Fruit fly (Drosophila melanogaster) whole organism, embryonic: ENCODE measurements around the gene htl.

Source experiments
- Atf6 ChIP-seq: fragments of 200-800 bp; sonication (Bioruptor generic); IDR thresholded peaks from 2 replicates; pipeline ENCODE4 v1.3.6; 2022; ENCODE audit warnings: missing biosample characterization, missing genetic modification characterization
- Blimp-1 ChIP-seq: fragments of 200-800 bp; sonication (Bioruptor generic); optimal IDR thresholded peaks from 3 replicates; lab custom pipeline; 2018; ENCODE audit warnings: missing biosample characterization, missing genetic modification characterization, mild to moderate bottlenecking, moderate library complexity, missing genetic modification reagents
- CG10274 ChIP-seq: fragments of 200-800 bp; sonication (Bioruptor generic); optimal IDR thresholded peaks from 3 replicates; lab custom pipeline; 2017; ENCODE audit warnings: missing biosample characterization, mild to moderate bottlenecking, missing genetic modification characterization
- CG12769 ChIP-seq: fragments of 200-800 bp; sonication (Bioruptor generic); optimal IDR thresholded peaks from 2 replicates; lab custom pipeline; 2019; ENCODE audit warnings: missing biosample characterization, mild to moderate bottlenecking, missing genetic modification characterization, moderate library complexity
- CG15601 ChIP-seq: fragments of 200-800 bp; sonication (Bioruptor generic); optimal IDR thresholded peaks from 3 replicates; lab custom pipeline; 2019; ENCODE audit warnings: missing biosample characterization, mild to moderate bottlenecking, missing genetic modification characterization, moderate library complexity
- CG2875 ChIP-seq: fragments of 200-800 bp; sonication (Bioruptor generic); optimal IDR thresholded peaks from 2 replicates; lab custom pipeline; 2017; ENCODE audit warnings: missing biosample characterization, mild to moderate bottlenecking, missing genetic modification characterization, missing genetic modification reagents
- CG30431 ChIP-seq: fragments of 200-800 bp; sonication (Bioruptor generic); optimal IDR thresholded peaks from 2 replicates; lab custom pipeline; 2017; ENCODE audit warnings: missing biosample characterization, missing genetic modification characterization
- CG3163 ChIP-seq: fragments of 200-800 bp; sonication (Bioruptor generic); optimal IDR thresholded peaks from 3 replicates; lab custom pipeline; 2016; ENCODE audit warnings: missing biosample characterization, missing genetic modification characterization
- CG34376 ChIP-seq: fragments of 200-800 bp; sonication (Bioruptor generic); optimal IDR thresholded peaks from 2 replicates; lab custom pipeline; 2018; ENCODE audit warnings: missing biosample characterization, mild to moderate bottlenecking, missing genetic modification characterization
- CG5180 ChIP-seq: fragments of 200-800 bp; sonication (Bioruptor generic); optimal IDR thresholded peaks from 3 replicates; lab custom pipeline; 2017; ENCODE audit warnings: missing biosample characterization, missing genetic modification characterization, mild to moderate bottlenecking, moderate library complexity, missing genetic modification reagents
- CG6791 ChIP-seq: fragments of 200-800 bp; sonication (Bioruptor generic); IDR thresholded peaks from 3 replicates; pipeline ENCODE4 v1.3.6; 2022; ENCODE audit warnings: missing biosample characterization, missing genetic modification characterization; ENCODE audit not compliant: partially characterized antibody
- CG7357 ChIP-seq: fragments of 200-800 bp; sonication (Bioruptor generic); IDR thresholded peaks from 3 replicates; pipeline ENCODE4 v1.3.6; 2022; ENCODE audit warnings: missing biosample characterization, missing genetic modification characterization
- CG7556 ChIP-seq: fragments of 200-800 bp; sonication (Bioruptor generic); optimal IDR thresholded peaks from 2 replicates; lab custom pipeline; 2017; ENCODE audit warnings: missing biosample characterization, mild to moderate bottlenecking, missing genetic modification characterization
- CG8944 ChIP-seq: fragments of 200-800 bp; sonication (Bioruptor generic); optimal IDR thresholded peaks from 3 replicates; lab custom pipeline; 2016; ENCODE audit warnings: missing biosample characterization, missing genetic modification characterization
- CG9437 ChIP-seq: fragments of 200-800 bp; sonication (Bioruptor generic); optimal IDR thresholded peaks from 2 replicates; lab custom pipeline; 2018; ENCODE audit warnings: missing biosample characterization, mild to moderate bottlenecking, missing genetic modification characterization
- CG9797 ChIP-seq: fragments of 200-800 bp; sonication (Bioruptor generic); optimal IDR thresholded peaks from 3 replicates; lab custom pipeline; 2018; ENCODE audit warnings: missing biosample characterization, mild to moderate bottlenecking, missing genetic modification characterization
- D ChIP-seq, 2 experiments: fragments of 200-800 bp in 1 of 2; fragments of >200 bp in 1 of 2; sonication (Bioruptor generic) in 1 of 2; optimal IDR thresholded peaks; 2 replicates in 1 of 2; 3 replicates in 1 of 2; lab custom pipeline; 2017; ENCODE audit warnings: mild to moderate bottlenecking in 1 of 2, missing biosample characterization in 1 of 2, missing genetic modification characterization in 1 of 2, missing genetic modification reagents in 1 of 2
- D19A ChIP-seq: fragments of 200-800 bp; optimal IDR thresholded peaks from 3 replicates; lab custom pipeline; 2019; ENCODE audit warnings: missing biosample characterization, mild to moderate bottlenecking, missing genetic modification characterization, moderate library complexity
- Dref ChIP-seq: fragments of 200-800 bp; sonication (Bioruptor generic); IDR thresholded peaks from 2 replicates; pipeline ENCODE4 v1.3.6; 2022; ENCODE audit warnings: missing biosample characterization, missing genetic modification characterization
- H15 ChIP-seq: fragments of 200-800 bp; sonication (Bioruptor generic); IDR thresholded peaks from 3 replicates; pipeline ENCODE4 v1.3.6; 2022; ENCODE audit warnings: missing biosample characterization, missing genetic modification characterization
- Kr ChIP-seq: fragments of 200-800 bp; sonication (Bioruptor generic); optimal IDR thresholded peaks from 2 replicates; lab custom pipeline; 2017; ENCODE audit warnings: missing biosample characterization, mild to moderate bottlenecking, missing genetic modification characterization
- Lpt ChIP-seq: fragments of >200 bp; optimal IDR thresholded peaks from 2 replicates; lab custom pipeline; 2018; ENCODE audit warnings: missing biosample characterization, missing genetic modification characterization
- Pdp1 ChIP-seq, 2 experiments: fragments of 200-800 bp; sonication (Bioruptor generic); optimal IDR thresholded peaks; 3 replicates each; lab custom pipeline; 2016; ENCODE audit warnings: missing biosample characterization in 2 of 2, missing genetic modification characterization in 2 of 2, mild to moderate bottlenecking in 1 of 2, moderate library complexity in 1 of 2
- cg ChIP-seq: fragments of 200-800 bp; sonication (Bioruptor generic); optimal IDR thresholded peaks from 3 replicates; lab custom pipeline; 2019; ENCODE audit warnings: missing biosample characterization, mild to moderate bottlenecking, missing genetic modification characterization, moderate library complexity
- chinmo ChIP-seq: fragments of 200-800 bp; sonication (Bioruptor generic); IDR thresholded peaks from 4 replicates; pipeline ENCODE4 v1.3.6; 2022; ENCODE audit warnings: missing biosample characterization, missing genetic modification characterization; ENCODE audit not compliant: partially characterized antibody
- dmrt11E ChIP-seq: fragments of 200-800 bp; sonication (Bioruptor generic); optimal IDR thresholded peaks from 3 replicates; lab custom pipeline; 2018; ENCODE audit warnings: missing biosample characterization, mild to moderate bottlenecking, missing genetic modification characterization, moderate library complexity
- gcm ChIP-seq: fragments of 200-800 bp; sonication (Bioruptor generic); optimal IDR thresholded peaks from 2 replicates; lab custom pipeline; 2019; ENCODE audit warnings: missing biosample characterization, mild to moderate bottlenecking, missing genetic modification characterization, moderate library complexity
- onecut ChIP-seq: fragments of 200-800 bp; sonication (Bioruptor generic); IDR thresholded peaks from 2 replicates; pipeline ENCODE4 v1.3.6; 2022; ENCODE audit warnings: missing biosample characterization, missing genetic modification characterization
- otp ChIP-seq: fragments of 200-800 bp; sonication (Bioruptor generic); IDR thresholded peaks from 3 replicates; pipeline ENCODE4, ENCODE4 v1.3.6; 2022; ENCODE audit warnings: missing biosample characterization, missing genetic modification characterization
- pfk ChIP-seq: fragments of 200-800 bp; sonication (Bioruptor generic); optimal IDR thresholded peaks from 2 replicates; lab custom pipeline; 2018; ENCODE audit warnings: missing biosample characterization, mild to moderate bottlenecking, missing genetic modification characterization, moderate library complexity
- pita ChIP-seq: fragments of 200-800 bp; sonication (Bioruptor generic); optimal IDR thresholded peaks from 2 replicates; lab custom pipeline; 2017; ENCODE audit warnings: missing biosample characterization, mild to moderate bottlenecking, missing genetic modification characterization
- ranshi ChIP-seq: fragments of 200-800 bp; sonication (Bioruptor generic); IDR thresholded peaks from 2 replicates; pipeline ENCODE4 v1.3.6; 2022; ENCODE audit warnings: missing biosample characterization, missing genetic modification characterization
- ro ChIP-seq: fragments of 200-800 bp; sonication (Bioruptor generic); IDR thresholded peaks from 2 replicates; pipeline ENCODE4 v1.3.6; 2022; ENCODE audit warnings: missing biosample characterization, missing genetic modification characterization
- sens-2 ChIP-seq: fragments of 200-800 bp; sonication (Bioruptor generic); IDR thresholded peaks from 2 replicates; pipeline ENCODE4 v1.3.6; 2022; ENCODE audit warnings: missing biosample characterization, missing genetic modification characterization
- sna ChIP-seq: fragments of 200-800 bp; sonication (Bioruptor generic); IDR thresholded peaks from 2 replicates; pipeline ENCODE4 v1.3.6; 2022; ENCODE audit warnings: missing biosample characterization, missing genetic modification characterization; ENCODE audit not compliant: partially characterized antibody
- unpg ChIP-seq: fragments of 200-800 bp; sonication (Bioruptor generic); optimal IDR thresholded peaks from 3 replicates; lab custom pipeline; 2018; ENCODE audit warnings: missing biosample characterization, mild to moderate bottlenecking, missing genetic modification characterization, moderate library complexity
- vvl ChIP-seq: fragments of 200-800 bp; sonication (Bioruptor generic); IDR thresholded peaks from 2 replicates; pipeline ENCODE4 v1.3.6; 2022; ENCODE audit warnings: missing biosample characterization, missing genetic modification characterization
- z ChIP-seq: fragments of 200-800 bp; sonication (Bioruptor generic); IDR thresholded peaks from 3 replicates; pipeline ENCODE4 v1.3.6; 2022; ENCODE audit warnings: missing biosample characterization, missing genetic modification characterization

The htl gene

DNA sequence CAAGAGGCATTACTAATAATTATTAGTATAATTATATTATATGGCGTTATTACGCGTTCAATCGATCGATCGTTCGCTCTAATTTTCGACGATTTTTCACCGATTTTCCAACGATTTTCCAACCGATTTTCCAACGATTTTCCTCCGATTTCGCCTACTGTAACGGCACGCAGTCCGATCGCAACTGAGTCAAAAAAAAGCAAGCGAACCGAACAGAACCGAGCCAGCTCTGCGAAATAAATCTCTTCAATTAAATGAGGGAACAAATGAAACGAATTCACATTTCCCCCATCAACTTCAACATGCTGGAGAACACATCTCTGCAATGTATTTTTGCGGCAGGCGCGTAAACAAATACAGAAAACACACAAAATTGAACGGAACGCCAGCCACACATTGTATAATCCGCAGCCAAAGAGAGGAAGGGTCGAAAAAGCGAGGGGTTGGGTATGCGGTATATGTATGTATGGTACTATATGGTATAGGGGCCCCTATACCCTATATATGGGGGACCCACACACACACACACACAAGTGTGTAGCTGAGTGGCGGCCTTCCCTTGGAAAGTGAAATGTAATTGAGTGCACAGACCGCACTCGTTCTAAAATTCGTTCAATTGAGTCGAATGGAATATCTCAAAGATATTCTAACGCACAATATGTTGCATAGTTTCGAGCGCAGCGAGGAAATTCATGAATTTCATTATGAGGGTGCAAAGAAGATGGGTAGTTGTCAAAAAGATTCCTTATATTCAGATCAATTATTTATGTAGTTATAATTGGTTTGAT is at the start of gene htl (continued):
- no peak for TF ChIP-seq sens-2 (GFP tag; lab: Robert Waterston, UW)
- TF ChIP-seq gcm (GFP tag; lab: Kevin White, UChicago) = peak; percentile 98
- peak; percentile 60 for TF ChIP-seq CG3163 (GFP tag; lab: Kevin White, UChicago)
- no peak for TF ChIP-seq ro (GFP tag; lab: Robert Waterston, UW)
- TF ChIP-seq chinmo (GFP tag; lab: Robert Waterston, UW) = peak; percentile 90; the same call in 3 of the 4 replicates
- TF ChIP-seq CG30431 (GFP tag; lab: Kevin White, UChicago) = no peak
- no peak for TF ChIP-seq CG9437 (GFP tag; lab: Kevin White, UChicago)
- TF ChIP-seq CG10274 (GFP tag; lab: Kevin White, UChicago) = no peak
- TF ChIP-seq onecut = no peak
- no peak for TF ChIP-seq vvl
- no peak for TF ChIP-seq CG9797
- peak; percentile 40 for TF ChIP-seq Blimp-1 (GFP tag; lab: Kevin White, UChicago)
- peak; percentile 89 for TF ChIP-seq cg (GFP tag; lab: Kevin White, UChicago)
- TF ChIP-seq CG6791 (GFP tag; lab: Robert Waterston, UW) = no peak
- TF ChIP-seq CG8944 (GFP tag; lab: Kevin White, UChicago) = no peak
- no peak for TF ChIP-seq H15
- 0 out of 2 replicates have a peak, but pooled peaks have one; percentile 24 for TF ChIP-seq sna (GFP tag; lab: Robert Waterston, UW)
- TF ChIP-seq pita (GFP tag; lab: Kevin White, UChicago) = no peak
- peak; percentile 37 for TF ChIP-seq CG5180
- peak in 1 of 2 experiments; percentile 100 for TF ChIP-seq Pdp1 (GFP tag; optimal IDR thresholded peaks at IDR 0.05; lab: Kevin White, UChicago)
- TF ChIP-seq CG2875 = no peak
- TF ChIP-seq D19A = peak; percentile 9
- peak; percentile 9 for TF ChIP-seq CG15601
- TF ChIP-seq otp (GFP tag; lab: Robert Waterston, UW) = no peak
- TF ChIP-seq Kr (GFP tag; lab: Kevin White, UChicago) = no peak
- peak; percentile 98 for TF ChIP-seq z (GFP tag; lab: Robert Waterston, UW)
- peak; percentile 18 for TF ChIP-seq CG34376 (GFP tag; lab: Kevin White, UChicago)
- no peak for TF ChIP-seq Lpt
- no peak for TF ChIP-seq dmrt11E (tag; lab: Kevin White, UChicago)
- TF ChIP-seq CG12769 (tag; lab: Kevin White, UChicago) = peak; percentile 91
- TF ChIP-seq ranshi (GFP tag; lab: Robert Waterston, UW) = no peak
- TF ChIP-seq CG7556 (GFP tag; lab: Kevin White, UChicago) = no peak
- no peak for TF ChIP-seq Atf6 (GFP tag; lab: Robert Waterston, UW)
- peak; percentile 52 for TF ChIP-seq D (optimal IDR thresholded peaks at IDR 0.05; lab: Kevin White, UChicago)
- no peak for TF ChIP-seq D (GFP tag; optimal IDR thresholded peaks at IDR 0.05; lab: Kevin White, UChicago)
- TF ChIP-seq pfk = peak; percentile 8

DNA sequence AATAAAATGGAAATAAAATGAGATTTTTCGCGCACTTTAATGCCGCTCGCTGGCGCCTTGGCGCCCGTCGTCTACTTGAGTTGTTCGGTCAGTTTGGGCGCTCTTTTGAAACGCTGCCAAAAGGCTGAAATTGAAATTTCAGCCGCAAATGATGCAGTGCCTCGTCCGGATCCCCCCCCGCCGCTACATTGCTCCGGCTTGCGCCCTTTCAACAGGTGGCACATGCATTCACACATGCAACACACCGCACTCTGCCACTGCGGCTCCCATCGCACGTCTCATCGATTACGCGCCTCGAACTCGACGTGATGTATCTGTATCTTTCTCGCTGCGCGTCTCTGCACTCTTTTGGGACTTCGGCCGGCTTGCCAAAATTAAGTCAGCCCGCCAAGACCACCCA is 44.7 kb upstream of the htl start:
- TF ChIP-seq unpg = no peak
- 0 out of 2 replicates have a peak, but pooled peaks have one; percentile 16 for TF ChIP-seq Dref (GFP tag; lab: Robert Waterston, UW)
- no peak for TF ChIP-seq CG7357 (GFP tag; lab: Robert Waterston, UW)
